Worm (Caenorhabditis elegans) whole organism, midembryonic: ENCODE measurements around the gene mboa-4.

Source experiments
- T22C8.4 ChIP-seq: fragments of 200-800 bp; sonication (Bioruptor generic); IDR thresholded peaks from 2 replicates; pipeline ENCODE4 v1.3.6; 2022; ENCODE audit warnings: missing genetic modification characterization, missing compliant biosample characterization
- cog-1 ChIP-seq: sonication (generic microtip); optimal IDR thresholded peaks from 2 replicates; lab custom pipeline; 2016; ENCODE audit warnings: missing genetic modification characterization, missing compliant biosample characterization
- flt-1 ChIP-seq: fragments of 200-800 bp; sonication (Bioruptor generic); IDR thresholded peaks from 2 replicates; pipeline ENCODE4 v1.3.6; 2022; ENCODE audit warnings: missing genetic modification characterization, missing compliant biosample characterization
- ref-1 ChIP-seq: fragments of 200-800 bp; sonication (Bioruptor generic); conservative IDR thresholded peaks from 2 replicates; pipeline ENCODE4 v1.3.6; 2022; ENCODE audit warnings: missing genetic modification reagents, missing genetic modification characterization, missing compliant biosample characterization
- tab-1 ChIP-seq: fragments of 200-800 bp; sonication (Bioruptor generic); IDR thresholded peaks from 2 replicates; pipeline ENCODE4 v1.3.6; 2022; ENCODE audit warnings: missing genetic modification characterization, missing compliant biosample characterization
- ztf-23 ChIP-seq: fragments of 200-800 bp; sonication (Bioruptor generic); IDR thresholded peaks from 2 replicates; pipeline ENCODE4 v1.3.6; 2022; ENCODE audit warnings: missing genetic modification reagents, missing genetic modification characterization, missing compliant biosample characterization
- ztf-29 ChIP-seq: fragments of 200-800 bp; sonication (Bioruptor generic); IDR thresholded peaks from 2 replicates; pipeline ENCODE4 v1.3.6; 2022; ENCODE audit warnings: missing genetic modification reagents, missing genetic modification characterization, missing compliant biosample characterization

DNA sequence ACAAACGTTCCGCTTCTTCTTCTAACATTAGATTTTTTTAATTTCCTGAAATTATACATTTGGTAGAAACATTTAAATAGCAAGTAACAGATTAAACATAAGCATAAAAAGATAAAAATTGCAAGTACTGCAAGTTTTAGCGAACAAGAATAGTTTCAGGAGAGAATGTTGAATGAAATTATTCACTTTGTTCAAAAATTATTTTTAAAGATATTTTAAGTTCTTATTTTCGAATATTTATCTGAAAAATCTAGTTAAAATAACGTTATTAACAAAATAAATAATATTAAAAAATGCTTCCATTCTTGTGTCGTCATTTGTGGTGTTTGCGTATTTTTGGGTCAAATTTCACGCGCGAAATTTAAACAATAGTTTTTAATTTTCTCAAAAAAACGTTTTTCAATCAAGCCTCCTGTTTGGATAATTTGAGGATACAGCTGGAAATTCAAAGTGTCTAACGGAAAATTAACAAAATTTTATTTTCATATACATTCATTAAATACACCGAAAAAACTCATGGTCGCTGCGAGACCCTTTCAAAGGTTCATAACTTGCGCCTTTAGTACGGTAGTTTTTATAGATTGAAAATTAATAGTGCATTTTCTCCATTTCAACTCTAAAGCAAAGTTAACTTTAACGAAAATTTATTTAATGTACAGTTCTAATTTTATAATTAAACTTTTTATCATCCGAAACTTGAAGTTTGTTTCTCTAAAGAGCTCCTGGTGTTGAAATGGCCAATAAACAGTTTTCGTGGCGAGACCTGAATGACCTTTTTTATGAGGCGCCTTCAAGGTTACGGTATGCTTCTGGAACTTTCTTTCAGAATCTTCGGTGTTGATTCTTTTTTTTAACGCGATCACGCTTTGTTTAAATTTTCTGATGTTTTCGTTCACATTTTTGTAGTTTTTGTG, 17.2 kb downstream of the mboa-4 start, which contains the start of gene skih-2:
- TF ChIP-seq cog-1 (tag; lab: Kevin White, UChicago) (no peak), ref-1 (GFP tag; lab: Robert Waterston, UW) (no peak), tab-1 (GFP tag; lab: Robert Waterston, UW) (no peak), flt-1 (no peak), T22C8.4 (GFP tag; lab: Robert Waterston, UW) (no peak), ztf-29 (GFP tag; lab: Robert Waterston, UW) (no peak), ztf-23 (GFP tag; lab: Robert Waterston, UW) (no peak)
